Fruit fly (Drosophila melanogaster) whole organism, adult: ENCODE results near the gene capt.

ENCODE experiments used
- CG11617 ChIP-seq: fragments of 200-800 bp; sonication (Bioruptor generic); optimal IDR thresholded peaks from 2 replicates; lab custom pipeline; 2017; ENCODE audit warnings: mild to moderate bottlenecking, missing biosample characterization, missing genetic modification reagents, missing genetic modification characterization
- CG12768 ChIP-seq: fragments of 200-800 bp; sonication (Bioruptor generic); optimal IDR thresholded peaks from 2 replicates; lab custom pipeline; 2017; ENCODE audit warnings: missing biosample characterization, missing genetic modification characterization, mild to moderate bottlenecking, moderate library complexity, missing genetic modification reagents
- CG14711 ChIP-seq: fragments of 200-800 bp; sonication (Bioruptor generic); optimal IDR thresholded peaks from 2 replicates; lab custom pipeline; 2018; ENCODE audit warnings: missing biosample characterization, mild to moderate bottlenecking, missing genetic modification characterization, moderate library complexity
- CG1620 ChIP-seq: fragments of 200-800 bp; sonication (Bioruptor generic); optimal IDR thresholded peaks from 2 replicates; lab custom pipeline; 2016; ENCODE audit warnings: missing biosample characterization, missing genetic modification characterization
- CG33017 ChIP-seq: fragments of 200-800 bp; sonication (Bioruptor generic); optimal IDR thresholded peaks from 2 replicates; lab custom pipeline; 2018; ENCODE audit warnings: missing biosample characterization, mild to moderate bottlenecking, missing genetic modification characterization, moderate library complexity
- CG5204 ChIP-seq: fragments of 200-800 bp; sonication (Bioruptor generic); optimal IDR thresholded peaks from 2 replicates; lab custom pipeline; 2016; ENCODE audit warnings: missing biosample characterization, missing genetic modification characterization
- CG7045 ChIP-seq: fragments of 200-800 bp; sonication (Bioruptor generic); optimal IDR thresholded peaks from 2 replicates; lab custom pipeline; 2017; ENCODE audit warnings: missing biosample characterization, mild to moderate bottlenecking, missing genetic modification characterization
- CG7101 ChIP-seq: fragments of 200-800 bp; sonication (Bioruptor generic); optimal IDR thresholded peaks from 2 replicates; lab custom pipeline; 2018; ENCODE audit warnings: missing biosample characterization, mild to moderate bottlenecking, missing genetic modification characterization, moderate library complexity
- Clk ChIP-seq: fragments of 200-800 bp; sonication (Bioruptor generic); optimal IDR thresholded peaks from 2 replicates; lab custom pipeline; 2017; ENCODE audit warnings: missing biosample characterization, missing genetic modification characterization
- Crg-1 ChIP-seq: fragments of 200-800 bp; sonication (Bioruptor generic); optimal IDR thresholded peaks from 2 replicates; lab custom pipeline; 2016; ENCODE audit warnings: missing biosample characterization, missing genetic modification characterization
- Hr96 ChIP-seq: fragments of 200-800 bp; sonication (Bioruptor generic); optimal IDR thresholded peaks from 2 replicates; lab custom pipeline; 2016; ENCODE audit warnings: missing biosample characterization, missing genetic modification characterization
- Mnt ChIP-seq: fragments of 200-800 bp; sonication (Bioruptor generic); optimal IDR thresholded peaks from 2 replicates; lab custom pipeline; 2016; ENCODE audit warnings: missing biosample characterization, mild to moderate bottlenecking, missing genetic modification characterization
- bab1 ChIP-seq: fragments of 200-800 bp; sonication (Bioruptor generic); optimal IDR thresholded peaks from 3 replicates; lab custom pipeline; 2019; ENCODE audit warnings: missing biosample characterization, mild to moderate bottlenecking, missing genetic modification characterization, moderate library complexity
- cic ChIP-seq: fragments of 200-800 bp; sonication (Bioruptor generic); optimal IDR thresholded peaks from 2 replicates; lab custom pipeline; 2017; ENCODE audit warnings: missing biosample characterization, mild to moderate bottlenecking, missing genetic modification characterization, moderate library complexity
- cnc ChIP-seq, 2 experiments: fragments of >200 bp; optimal IDR thresholded peaks; 2 replicates each; lab custom pipeline; 2017
- kay ChIP-seq: fragments of 200-800 bp; sonication (Bioruptor generic); peaks from one replicate; lab custom pipeline; 2016; ENCODE audit warnings: missing biosample characterization, missing genetic modification characterization, borderline replicate concordance
- ovo ChIP-seq: fragments of 200-800 bp; sonication (Bioruptor generic); optimal IDR thresholded peaks from 2 replicates; lab custom pipeline; 2016; ENCODE audit warnings: missing biosample characterization, missing genetic modification characterization
- pad ChIP-seq: fragments of 200-800 bp; sonication (Bioruptor generic); optimal IDR thresholded peaks from 3 replicates; lab custom pipeline; 2017; ENCODE audit warnings: missing biosample characterization, missing genetic modification characterization, mild to moderate bottlenecking, moderate library complexity, missing genetic modification reagents
- tj ChIP-seq: fragments of 200-800 bp; sonication (Bioruptor generic); optimal IDR thresholded peaks from 3 replicates; lab custom pipeline; 2017; ENCODE audit warnings: missing biosample characterization, mild to moderate bottlenecking, missing genetic modification characterization, moderate library complexity
- toe ChIP-seq: fragments of 200-800 bp; sonication (Bioruptor generic); optimal IDR thresholded peaks from 2 replicates; lab custom pipeline; 2016; ENCODE audit warnings: missing biosample characterization, missing genetic modification characterization

capt gene

DNA sequence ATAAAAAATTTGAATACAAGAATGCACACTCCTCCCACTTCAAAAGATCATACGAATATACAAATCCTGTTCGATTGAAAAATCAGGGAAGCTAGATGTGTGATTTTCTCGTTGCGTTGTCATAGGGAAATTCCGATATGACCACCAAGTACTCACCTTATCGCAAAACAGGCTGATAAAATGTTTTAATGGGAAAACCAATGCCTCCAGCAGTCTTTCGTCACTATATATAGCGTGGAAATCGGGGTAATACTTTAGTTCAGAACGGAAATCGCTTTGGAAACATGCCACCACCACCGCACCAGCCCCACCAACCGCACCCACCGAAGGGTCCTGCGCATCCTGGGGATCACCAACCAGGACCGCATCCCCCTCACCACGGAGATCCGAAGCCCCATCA lies 41.1 kb upstream of the capt start, which contains the start of the genes CG5139 and CG43348:
Gene CG5139, minus strand, starts transcription at position 101 of the 400 bp plus-strand sequence.
Gene CG43348, plus strand, starts transcription at position 247 of the 400 bp plus-strand sequence.
- TF ChIP-seq CG7101 (tag; lab: Kevin White, UChicago) (no peak), CG7045 (no peak), CG12768 (no peak), CG1620 (no peak), Hr96 (GFP tag; lab: Kevin White, UChicago) (no peak), toe (GFP tag; lab: Kevin White, UChicago) (no peak), Clk (no peak), bab1 (GFP tag; lab: Kevin White, UChicago) (no peak), Mnt (GFP tag; lab: Kevin White, UChicago) (no peak), CG14711 (tag; lab: Kevin White, UChicago) (no peak), CG11617 (GFP tag; lab: Kevin White, UChicago) (no peak), cic (GFP tag; lab: Kevin White, UChicago) (no peak), Crg-1 (GFP tag; lab: Kevin White, UChicago) (no peak), pad (GFP tag; lab: Kevin White, UChicago) (no peak), CG33017 (tag; lab: Kevin White, UChicago) (no peak), tj (GFP tag; lab: Kevin White, UChicago) (no peak), ovo (GFP tag; lab: Kevin White, UChicago) (no peak), kay (no peak), CG5204 (no peak)

DNA sequence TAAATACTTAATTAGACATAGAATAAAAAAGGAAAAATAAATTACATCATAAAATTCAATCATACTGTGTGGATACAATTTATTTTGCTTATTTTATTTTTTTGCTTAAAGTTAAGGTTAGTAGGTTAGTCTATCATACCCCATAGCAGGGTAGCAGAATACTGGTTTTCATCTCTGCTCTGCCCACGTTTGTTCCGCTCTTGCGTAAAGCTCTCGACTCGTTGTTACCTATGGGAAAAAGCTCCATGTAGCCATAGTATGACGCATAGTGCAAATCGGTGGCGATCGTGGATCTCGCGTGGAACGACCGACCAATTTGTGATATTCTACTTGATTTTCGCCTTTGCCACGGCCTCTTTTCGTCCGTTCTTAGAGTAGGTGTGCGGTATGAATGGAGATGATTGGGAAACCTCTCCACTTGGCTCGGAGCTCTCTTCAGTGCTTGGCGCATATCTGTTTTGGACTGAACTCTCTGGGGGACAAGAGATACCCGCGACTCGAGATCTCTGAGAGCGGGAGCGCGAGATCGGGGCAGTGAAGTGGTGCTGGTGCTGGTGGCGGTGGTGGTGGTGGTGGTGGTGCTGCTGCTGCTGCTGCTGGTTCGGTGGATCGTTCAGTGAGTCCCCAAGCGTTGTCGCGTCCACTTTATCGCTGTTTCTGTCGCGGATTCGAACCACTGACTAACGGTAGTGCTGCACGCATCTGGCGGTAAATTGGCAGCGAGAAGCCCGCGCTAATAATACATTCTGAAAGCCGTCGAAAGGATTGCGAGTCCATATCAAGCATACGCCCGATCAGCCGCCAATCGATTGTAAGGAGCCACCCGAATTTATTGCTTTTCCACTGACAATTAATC lies 27.8 kb upstream of the capt start, which contains the start of gene CG5001:
Gene CG5001, plus strand, starts transcription at position 116 of the 856 bp plus-strand sequence.
- no peak for TF ChIP-seq toe (GFP tag; lab: Kevin White, UChicago)
- TF ChIP-seq tj (GFP tag; lab: Kevin White, UChicago) = no peak
- no peak for TF ChIP-seq cnc (optimal IDR thresholded peaks at IDR 0.05; lab: Kevin White, UChicago)
- TF ChIP-seq cic (GFP tag; lab: Kevin White, UChicago) = peak; percentile 98
- TF ChIP-seq Mnt (GFP tag; lab: Kevin White, UChicago) = peak; percentile 61
- no peak for TF ChIP-seq Hr96 (GFP tag; lab: Kevin White, UChicago)
- no peak for TF ChIP-seq CG5204
- TF ChIP-seq CG7101 (tag; lab: Kevin White, UChicago) = peak; percentile 83
- TF ChIP-seq CG14711 (tag; lab: Kevin White, UChicago) = peak; percentile 76
- TF ChIP-seq bab1 (GFP tag; lab: Kevin White, UChicago) = peak; percentile 56
- peak; percentile 38 for TF ChIP-seq ovo (GFP tag; lab: Kevin White, UChicago)
- no peak for TF ChIP-seq pad (GFP tag; lab: Kevin White, UChicago)
- peak; percentile 38 for TF ChIP-seq CG7045
- peak; percentile 22 for TF ChIP-seq CG1620
- peak; percentile 69 for TF ChIP-seq CG33017 (tag; lab: Kevin White, UChicago)
- peak; percentile 49 for TF ChIP-seq CG11617 (GFP tag; lab: Kevin White, UChicago)
- peak; percentile 79 for TF ChIP-seq kay
- no peak for TF ChIP-seq Clk
- peak; percentile 61 for TF ChIP-seq CG12768

DNA sequence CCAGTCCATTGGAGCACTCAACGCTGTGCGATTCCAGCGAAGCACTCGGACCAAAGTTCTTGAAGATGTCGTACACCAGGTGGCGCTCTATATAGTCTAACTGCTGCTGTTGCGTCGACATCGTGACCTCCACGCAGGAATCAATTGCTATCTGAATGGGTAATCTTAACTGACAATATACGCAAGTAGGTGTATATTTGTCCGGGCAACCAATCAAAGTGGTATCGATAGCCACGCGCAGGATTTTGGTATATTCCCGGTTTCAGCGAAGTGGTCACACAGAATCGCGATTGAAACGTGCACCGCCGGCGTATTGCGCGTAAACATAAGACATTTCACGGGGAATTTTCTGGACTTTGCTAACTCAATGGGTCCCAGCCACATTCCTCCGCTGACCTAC lies 25.7 kb upstream of the capt start, which contains the start of the genes CG5126 and Tgt:
Gene CG5126, minus strand, starts transcription at position 222 of the 400 bp plus-strand sequence.
Gene Tgt, plus strand, starts transcription at position 267 of the 400 bp plus-strand sequence.
- TF ChIP-seq Mnt (GFP tag; lab: Kevin White, UChicago) (peak; percentile 83), Crg-1 (GFP tag; lab: Kevin White, UChicago) (no peak)

DNA sequence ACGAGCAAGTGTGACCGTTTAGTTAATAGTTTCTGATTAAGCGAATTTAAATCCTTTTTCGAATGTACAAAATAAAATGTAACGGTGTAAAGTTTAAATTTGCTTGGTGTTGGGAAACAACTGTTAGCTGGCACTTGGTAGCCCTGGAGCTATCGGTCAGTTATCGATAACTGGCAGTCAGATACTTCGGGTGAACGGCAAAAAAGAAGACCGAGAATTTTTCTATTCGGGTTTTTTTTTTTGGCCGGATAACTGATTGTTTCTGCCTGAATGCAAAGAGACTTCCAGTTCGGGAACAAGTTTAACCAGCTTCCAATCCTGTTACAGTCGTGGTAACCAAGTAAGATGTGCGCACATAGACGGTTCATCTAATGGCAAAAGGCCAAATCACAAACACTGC lies 19.5 kb upstream of the capt start, which contains the start of gene CG4896:
Gene CG4896, plus strand, starts transcription at position 169 of the 400 bp plus-strand sequence.
- TF ChIP-seq Hr96 (GFP tag; lab: Kevin White, UChicago) (no peak), kay (no peak), CG7045 (no peak), pad (GFP tag; lab: Kevin White, UChicago) (peak; percentile 21), ovo (GFP tag; lab: Kevin White, UChicago) (no peak), Mnt (GFP tag; lab: Kevin White, UChicago) (no peak), CG7101 (tag; lab: Kevin White, UChicago) (peak; percentile 40), CG11617 (GFP tag; lab: Kevin White, UChicago) (no peak), CG12768 (no peak), CG1620 (peak; percentile 53), cic (GFP tag; lab: Kevin White, UChicago) (peak; percentile 11), bab1 (GFP tag; lab: Kevin White, UChicago) (peak; percentile 52), tj (GFP tag; lab: Kevin White, UChicago) (no peak), CG14711 (tag; lab: Kevin White, UChicago) (no peak), cnc (optimal IDR thresholded peaks at IDR 0.05; lab: Kevin White, UChicago) (no peak), Crg-1 (GFP tag; lab: Kevin White, UChicago) (peak; percentile 37), CG33017 (tag; lab: Kevin White, UChicago) (no peak), Clk (no peak)

DNA sequence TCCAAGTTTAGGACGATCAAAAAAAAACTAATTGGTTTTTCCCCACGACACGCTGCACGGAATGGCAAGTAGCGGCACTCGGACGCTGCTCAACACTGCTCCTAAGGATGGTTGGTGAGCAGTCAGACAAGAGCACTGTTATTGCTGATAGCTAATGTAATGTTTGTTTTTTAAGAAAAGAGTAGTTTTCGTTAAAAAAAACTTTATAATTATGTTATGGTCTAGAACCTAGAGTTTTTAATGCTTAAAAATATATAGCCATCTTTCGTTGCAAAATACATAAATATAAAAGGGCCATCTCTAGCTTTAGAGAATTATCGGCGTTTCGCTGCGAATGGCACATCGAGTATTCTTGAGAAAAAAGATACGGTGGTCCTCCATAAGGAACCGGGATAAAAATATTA lies 14.6 kb upstream of the capt start, which contains the start of the genes Charon and CG4887:
Gene Charon, minus strand, starts transcription at position 102 of the 404 bp plus-strand sequence.
Gene CG4887, plus strand, starts transcription at position 306 of the 404 bp plus-strand sequence.
- peak; percentile 79 for TF ChIP-seq CG12768
- peak; percentile 74 for TF ChIP-seq pad (GFP tag; lab: Kevin White, UChicago)
- no peak for TF ChIP-seq cnc (optimal IDR thresholded peaks at IDR 0.05; lab: Kevin White, UChicago)
- TF ChIP-seq CG14711 (tag; lab: Kevin White, UChicago) = peak; percentile 78
- TF ChIP-seq CG7045 = peak; percentile 82
- TF ChIP-seq ovo (GFP tag; lab: Kevin White, UChicago) = peak; percentile 87
- TF ChIP-seq CG5204 = no peak
- peak; percentile 94 for TF ChIP-seq toe (GFP tag; lab: Kevin White, UChicago)
- TF ChIP-seq Crg-1 (GFP tag; lab: Kevin White, UChicago) = peak; percentile 90
- TF ChIP-seq CG7101 (tag; lab: Kevin White, UChicago) = peak; percentile 86
- peak; percentile 56 for TF ChIP-seq cic (GFP tag; lab: Kevin White, UChicago)
- TF ChIP-seq CG11617 (GFP tag; lab: Kevin White, UChicago) = peak; percentile 81
- peak; percentile 79 for TF ChIP-seq Clk
- TF ChIP-seq CG33017 (tag; lab: Kevin White, UChicago) = peak; percentile 78
- peak; percentile 93 for TF ChIP-seq Hr96 (GFP tag; lab: Kevin White, UChicago)
- TF ChIP-seq kay = no peak
- peak; percentile 70 for TF ChIP-seq bab1 (GFP tag; lab: Kevin White, UChicago)
- peak; percentile 84 for TF ChIP-seq Mnt (GFP tag; lab: Kevin White, UChicago)
- peak; percentile 69 for TF ChIP-seq tj (GFP tag; lab: Kevin White, UChicago)
- peak; percentile 90 for TF ChIP-seq CG1620
